Worm (Caenorhabditis elegans): Measurements from ENCODE around the gene sptf-2.
A peak's percentile ranks its signal among the peaks of the same experiment; 100 is the strongest.

The sptf-2 gene

ce11 chrII:8668871-8669270 lies 43.6 kb downstream of the sptf-2 start:
- TF ChIP-seq unc-62 (GFP tag; optimal IDR thresholded peaks at IDR 0.05) = no peak
- TF ChIP-seq efl-1 (optimal IDR thresholded peaks at IDR 0.05) = no peak
- peak in 1 of 2 experiments; percentile 74 for TF ChIP-seq efl-1 (GFP tag; optimal IDR thresholded peaks at IDR 0.05 in 1 of 2)
- TF ChIP-seq tbx-2 (tag; optimal IDR thresholded peaks at IDR 0.05) = no peak

ce11 chrII:8670835-8671234 lies 45.6 kb downstream of the sptf-2 start:
- TF ChIP-seq lin-13 (GFP tag; optimal IDR thresholded peaks at IDR 0.05) (no peak), Y116A8C.19 (tag; optimal IDR thresholded peaks at IDR 0.05; ENCODE audit: borderline replicate concordance) (no peak), efl-1 (optimal IDR thresholded peaks at IDR 0.05) (no peak), efl-1 (GFP tag; optimal IDR thresholded peaks at IDR 0.05 in 1 of 2) (peak in 1 of 2 experiments; percentile 79)

DNA sequence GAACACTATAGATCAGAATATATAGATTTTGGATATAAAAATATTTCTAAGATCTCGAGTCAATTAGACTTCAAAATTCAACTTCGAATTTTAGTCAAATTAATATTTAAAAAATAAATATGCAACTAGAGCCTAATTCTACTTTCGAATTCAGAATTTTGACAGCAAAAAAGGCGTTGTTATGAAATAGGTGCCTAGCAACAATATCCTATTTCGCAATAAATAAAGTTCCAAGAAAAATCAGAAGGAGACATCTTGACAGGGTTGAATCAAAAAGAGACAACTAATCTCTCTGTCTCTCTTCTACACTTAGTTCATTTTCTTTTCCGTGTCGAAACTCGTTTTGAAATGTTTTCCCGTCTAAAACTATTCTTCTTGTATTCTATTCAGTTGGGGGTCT lies 50.1 kb downstream of the sptf-2 start:
- no peak for TF ChIP-seq irx-1 (tag; optimal IDR thresholded peaks at IDR 0.05)
- TF ChIP-seq lsy-2 (tag; optimal IDR thresholded peaks at IDR 0.05) = peak in 1 of 2 experiments; percentile 19
- peak; percentile 17 for TF ChIP-seq zip-4 (GFP tag; optimal IDR thresholded peaks at IDR 0.05)
- no peak for TF ChIP-seq C04F5.9 (tag; optimal IDR thresholded peaks at IDR 0.05)
- no peak for TF ChIP-seq mdl-1 (tag; optimal IDR thresholded peaks at IDR 0.05)
- no peak for TF ChIP-seq fkh-8 (tag; optimal IDR thresholded peaks at IDR 0.05)
- peak; percentile 34 for TF ChIP-seq blmp-1 (tag; optimal IDR thresholded peaks at IDR 0.05)
- no peak for TF ChIP-seq zag-1 (tag; optimal IDR thresholded peaks at IDR 0.05)
- TF ChIP-seq lin-14 (GFP tag; optimal IDR thresholded peaks at IDR 0.05) = peak; percentile 41
- TF ChIP-seq elt-3 (tag; optimal IDR thresholded peaks at IDR 0.05) = no peak
- no peak for TF ChIP-seq efl-1 (optimal IDR thresholded peaks at IDR 0.05)
- no peak for TF ChIP-seq efl-1 (GFP tag; optimal IDR thresholded peaks at IDR 0.05 in 1 of 2)
- peak; percentile 2 for TF ChIP-seq nhr-71 (tag; optimal IDR thresholded peaks at IDR 0.05)
- no peak for TF ChIP-seq jun-1 (tag; optimal IDR thresholded peaks at IDR 0.05)
- TF ChIP-seq skn-1 (tag; optimal IDR thresholded peaks at IDR 0.05) = peak; percentile 59
- TF ChIP-seq nhr-11 (tag; optimal IDR thresholded peaks at IDR 0.05) = no peak
- no peak for TF ChIP-seq nhr-47 (tag; optimal IDR thresholded peaks at IDR 0.05)
- no peak for TF ChIP-seq C16A3.4 (tag; optimal IDR thresholded peaks at IDR 0.05)

All from whole organism, L1 larva.